Fruit fly (Drosophila melanogaster): Measurements from ENCODE around the gene Osi5.

Osi5 gene

DNA sequence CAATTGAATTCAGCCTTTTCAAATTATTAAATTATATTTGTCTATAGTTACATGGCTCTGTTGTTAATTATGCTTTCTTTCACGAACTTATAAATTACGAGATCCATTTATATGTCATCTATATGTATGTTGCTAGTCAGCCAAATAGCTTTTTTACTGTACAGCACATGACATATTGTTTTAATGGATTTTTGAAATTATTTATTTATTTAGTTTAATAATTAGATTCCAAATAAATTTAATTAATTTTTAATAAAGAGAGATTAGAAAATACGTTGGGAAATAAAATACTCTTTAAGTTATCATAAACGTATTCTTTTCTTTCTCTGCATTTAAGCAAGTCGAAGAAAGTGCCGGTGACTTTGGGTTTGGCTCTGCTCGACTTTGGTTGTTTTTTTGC, 14.0 kb downstream of the Osi5 start (continued):
- TF ChIP-seq CG13624 (GFP tag; optimal IDR thresholded peaks at IDR 0.05) (no peak), CG4854 (GFP tag; optimal IDR thresholded peaks at IDR 0.05) (no peak), jing (GFP tag; optimal IDR thresholded peaks at IDR 0.05) (no peak), CG15073 (GFP tag; optimal IDR thresholded peaks at IDR 0.05) (no peak), CG1529 (GFP tag; optimal IDR thresholded peaks at IDR 0.05) (no peak), HLHmδ (GFP tag; optimal IDR thresholded peaks at IDR 0.05) (no peak), CG15601 (tag; optimal IDR thresholded peaks at IDR 0.05) (peak; percentile 56), fd3F (GFP tag; optimal IDR thresholded peaks at IDR 0.05) (no peak), twi (tag; optimal IDR thresholded peaks at IDR 0.05) (no peak), Vsx1 (GFP tag; optimal IDR thresholded peaks at IDR 0.05) (no peak), Oaz (GFP tag; IDR thresholded peaks at IDR 0.05) (no peak), Doc2 (GFP tag; IDR thresholded peaks at IDR 0.05) (no peak), sqz (GFP tag; optimal IDR thresholded peaks at IDR 0.05) (no peak), wdn (GFP tag; IDR thresholded peaks at IDR 0.05) (no peak), CG9817 (tag; optimal IDR thresholded peaks at IDR 0.05) (no peak), vfl (GFP tag; optimal IDR thresholded peaks at IDR 0.05) (no peak), nerfin-1 (tag; optimal IDR thresholded peaks at IDR 0.05) (peak; percentile 16), CG2116 (GFP tag; optimal IDR thresholded peaks at IDR 0.05) (no peak), chn (GFP tag; optimal IDR thresholded peaks at IDR 0.05) (no peak), PHDP (tag; optimal IDR thresholded peaks at IDR 0.05) (peak; percentile 31), vvl (GFP tag; IDR thresholded peaks at IDR 0.05) (no peak), CG1792 (GFP tag; optimal IDR thresholded peaks at IDR 0.05) (no peak), CG11093 (GFP tag; IDR thresholded peaks at IDR 0.05) (no peak), p53 (GFP tag; optimal IDR thresholded peaks at IDR 0.05) (no peak), CG13296 (GFP tag; optimal IDR thresholded peaks at IDR 0.05) (no peak), tap (tag; optimal IDR thresholded peaks at IDR 0.05) (no peak), Dll (GFP tag; IDR thresholded peaks at IDR 0.05; ENCODE audit: partially characterized antibody) (no peak), fd102C (GFP tag; optimal IDR thresholded peaks at IDR 0.05) (no peak), CG7839 (tag; optimal IDR thresholded peaks at IDR 0.05) (peak; percentile 47), CG17385 (GFP tag; optimal IDR thresholded peaks at IDR 0.05) (peak; percentile 15), CG11504 (tag; optimal IDR thresholded peaks at IDR 0.05) (peak; percentile 43), HLH3B (GFP tag; IDR thresholded peaks at IDR 0.05) (no peak), Ptx1 (GFP tag; IDR thresholded peaks at IDR 0.05) (no peak), zf30C (GFP tag; optimal IDR thresholded peaks at IDR 0.05) (no peak), Dfd (GFP tag; optimal IDR thresholded peaks at IDR 0.05) (no peak), caup (GFP tag; optimal IDR thresholded peaks at IDR 0.05; ENCODE audit: severe bottlenecking) (no peak), CG13287 (GFP tag; IDR thresholded peaks at IDR 0.05; ENCODE audit: partially characterized antibody) (no peak), bigmax (GFP tag; optimal IDR thresholded peaks at IDR 0.05) (no peak), CG3847 (GFP tag; IDR thresholded peaks at IDR 0.05) (no peak), sug (tag; optimal IDR thresholded peaks at IDR 0.05) (no peak), CG18599 (GFP tag; optimal IDR thresholded peaks at IDR 0.05) (no peak), CG9437 (GFP tag; optimal IDR thresholded peaks at IDR 0.05) (peak; percentile 42), CG13894 (tag; optimal IDR thresholded peaks at IDR 0.05) (no peak), row (GFP tag; IDR thresholded peaks at IDR 0.05) (0 out of 3 replicates have a peak, but pooled peaks have one; percentile 20), HmgD (GFP tag; optimal IDR thresholded peaks at IDR 0.05) (no peak), CoRest (tag; optimal IDR thresholded peaks at IDR 0.05) (peak; percentile 44), dmrt11E (tag; optimal IDR thresholded peaks at IDR 0.05) (no peak), Pdp1 (GFP tag; optimal IDR thresholded peaks at IDR 0.05) (no peak), Gsc (GFP tag; IDR thresholded peaks at IDR 0.05) (no peak), NC2β (GFP tag; optimal IDR thresholded peaks at IDR 0.05) (no peak), CG3838 (GFP tag; optimal IDR thresholded peaks at IDR 0.05) (no peak)

Measured in whole organism, embryonic.